Worm (Caenorhabditis elegans) whole organism, young adult: ENCODE results near the gene mai-2.

Experiments used
- B0035.1 ChIP-seq: sonication (generic microtip); optimal IDR thresholded peaks from 2 replicates; lab custom pipeline; 2016; ENCODE audit warnings: missing genetic modification characterization, mild to moderate bottlenecking, missing compliant biosample characterization, missing genotype, missing genetic modification reagents
- C06A6.2 ChIP-seq: fragments of 200-800 bp; sonication (Bioruptor generic); conservative IDR thresholded peaks from 2 replicates; pipeline ENCODE4 v1.3.6; 2022; ENCODE audit warnings: missing genetic modification characterization, missing compliant biosample characterization
- F10E7.11 ChIP-seq: sonication (generic microtip); optimal IDR thresholded peaks from 2 replicates; lab custom pipeline; 2017; ENCODE audit warnings: mild to moderate bottlenecking, missing genetic modification characterization, moderate library complexity, missing compliant biosample characterization
- F23B12.7 ChIP-seq: sonication (generic microtip); optimal IDR thresholded peaks from 2 replicates; lab custom pipeline; 2017; ENCODE audit warnings: missing genetic modification characterization, mild to moderate bottlenecking, missing compliant biosample characterization, antibody characterized with exemption, moderate library complexity; ENCODE audit not compliant: insufficient read depth
- F57A8.1 ChIP-seq: fragments of 200-800 bp; sonication (Bioruptor generic); optimal IDR thresholded peaks from 2 replicates; lab custom pipeline; 2018; ENCODE audit warnings: mild to moderate bottlenecking, missing genetic modification characterization, moderate library complexity, missing compliant biosample characterization
- T26A5.8 ChIP-seq: sonication (generic microtip); optimal IDR thresholded peaks from 2 replicates; lab custom pipeline; 2016; ENCODE audit warnings: missing genetic modification characterization, missing compliant biosample characterization
- Y53F4B.3 ChIP-seq: fragments of 200-800 bp; sonication (Bioruptor generic); IDR thresholded peaks from 2 replicates; pipeline ENCODE4 v1.3.6; 2022; ENCODE audit warnings: missing genetic modification reagents, missing genetic modification characterization, missing compliant biosample characterization
- Y79H2A.3 ChIP-seq: fragments of 200-800 bp; sonication (Bioruptor generic); conservative IDR thresholded peaks from 2 replicates; pipeline ENCODE4 v1.3.6; 2022; ENCODE audit warnings: missing genetic modification reagents, missing genetic modification characterization, missing compliant biosample characterization
- ZK185.1 ChIP-seq: sonication (generic microtip); optimal IDR thresholded peaks from 2 replicates; lab custom pipeline; 2016; ENCODE audit warnings: mild to moderate bottlenecking, missing genetic modification characterization, missing compliant biosample characterization; ENCODE audit not compliant: poor library complexity, severe bottlenecking
- atf-7 ChIP-seq: sonication (generic microtip); optimal IDR thresholded peaks from 2 replicates; lab custom pipeline; 2017; ENCODE audit warnings: mild to moderate bottlenecking, missing genetic modification characterization, missing compliant biosample characterization
- attf-5 ChIP-seq: fragments of 200-800 bp; sonication (Bioruptor generic); optimal IDR thresholded peaks from 2 replicates; lab custom pipeline; 2018; ENCODE audit warnings: mild to moderate bottlenecking, missing genetic modification characterization, missing compliant biosample characterization
- cebp-1 ChIP-seq, 2 experiments: fragments of 200-800 bp in 1 of 2; sonication (Bioruptor generic) in 1 of 2; sonication (generic microtip) in 1 of 2; IDR thresholded peaks in 1 of 2; optimal IDR thresholded peaks in 1 of 2; 2 replicates each; pipeline versions ENCODE4 v1.3.6 to Lab custom; 2017 to 2022; ENCODE audit warnings: missing compliant biosample characterization in 2 of 2, missing genetic modification characterization in 2 of 2, mild to moderate bottlenecking in 1 of 2, missing genetic modification reagents in 1 of 2, moderate library complexity in 1 of 2
- cebp-2 ChIP-seq: fragments of 200-800 bp; sonication (Bioruptor generic); IDR thresholded peaks from 2 replicates; pipeline ENCODE4 v1.3.6; 2022; ENCODE audit warnings: missing genetic modification characterization, missing compliant biosample characterization
- ceh-100 ChIP-seq: fragments of 200-800 bp; sonication (Bioruptor generic); IDR thresholded peaks from 2 replicates; pipeline ENCODE4 v1.3.6; 2022; ENCODE audit warnings: missing genetic modification reagents, missing genetic modification characterization, missing compliant biosample characterization
- dox-1 ChIP-seq: fragments of 200-800 bp; sonication (Bioruptor generic); IDR thresholded peaks from 2 replicates; pipeline ENCODE4 v1.3.6; 2022; ENCODE audit warnings: missing genetic modification reagents, missing genetic modification characterization, missing compliant biosample characterization
- dpl-1 ChIP-seq: fragments of 150-350 bp; optimal IDR thresholded peaks from 2 replicates; lab custom pipeline; 2014; ENCODE audit warnings: missing biosample characterization, missing genetic modification reagents, missing genetic modification characterization
- efl-1 ChIP-seq: fragments of 150-350 bp; optimal IDR thresholded peaks from 2 replicates; lab custom pipeline; 2014; ENCODE audit warnings: missing biosample characterization, missing genetic modification reagents, missing genetic modification characterization
- hlh-12 ChIP-seq: sonication (generic microtip); optimal IDR thresholded peaks from 2 replicates; lab custom pipeline; 2016; ENCODE audit warnings: missing genetic modification characterization, missing compliant biosample characterization
- hmg-1.2 ChIP-seq: fragments of 200-800 bp; sonication (Bioruptor generic); IDR thresholded peaks from 2 replicates; pipeline ENCODE4 v1.3.6; 2022; ENCODE audit warnings: missing genetic modification reagents, missing genetic modification characterization, missing compliant biosample characterization
- let-607 ChIP-seq, 2 experiments: fragments of 200-800 bp in 1 of 2; sonication (Bioruptor generic) in 1 of 2; sonication (generic microtip) in 1 of 2; optimal IDR thresholded peaks; 2 replicates each; lab custom pipeline; 2016 to 2018; ENCODE audit warnings: mild to moderate bottlenecking in 2 of 2, missing compliant biosample characterization in 2 of 2, missing genetic modification characterization in 2 of 2, moderate library complexity in 2 of 2, missing genotype in 1 of 2
- lin-54 ChIP-seq: fragments of 200-800 bp; sonication (Bioruptor generic); optimal IDR thresholded peaks from 2 replicates; lab custom pipeline; 2018; ENCODE audit warnings: mild to moderate bottlenecking, missing genetic modification characterization, missing compliant biosample characterization
- lsl-1 ChIP-seq: fragments of 200-800 bp; sonication (Bioruptor generic); optimal IDR thresholded peaks from 2 replicates; lab custom pipeline; 2018; ENCODE audit warnings: mild to moderate bottlenecking, missing genetic modification characterization, moderate library complexity, missing compliant biosample characterization
- mcd-1 ChIP-seq: fragments of 200-800 bp; sonication (Bioruptor generic); IDR thresholded peaks from 2 replicates; pipeline ENCODE4 v1.3.6; 2022; ENCODE audit warnings: missing genetic modification reagents, missing genetic modification characterization, missing compliant biosample characterization
- mes-4 ChIP-seq: sonication (generic microtip); optimal IDR thresholded peaks from 2 replicates; lab custom pipeline; 2016; ENCODE audit warnings: missing genotype, missing genetic modification characterization, missing compliant biosample characterization
- mxl-1 ChIP-seq: sonication (generic microtip); optimal IDR thresholded peaks from 2 replicates; lab custom pipeline; 2016; ENCODE audit warnings: missing genetic modification characterization, missing compliant biosample characterization
- nhr-27 ChIP-seq: fragments of 200-800 bp; sonication (Bioruptor generic); optimal IDR thresholded peaks from 2 replicates; lab custom pipeline; 2018; ENCODE audit warnings: mild to moderate bottlenecking, missing genetic modification characterization, moderate library complexity, missing compliant biosample characterization
- pha-4 ChIP-seq: fragments of 150-350 bp; sonication (generic microtip); optimal IDR thresholded peaks from 2 replicates; lab custom pipeline; 2014; ENCODE audit warnings: missing biosample characterization, missing genetic modification reagents, missing genetic modification characterization
- rec-8 ChIP-seq, 2 experiments: sonication (generic microtip); optimal IDR thresholded peaks; 2 replicates each; lab custom pipeline; 2016; ENCODE audit warnings: mild to moderate bottlenecking in 2 of 2, missing genetic modification characterization in 2 of 2, missing genetic modification reagents in 2 of 2, missing genotype in 2 of 2, missing biosample characterization in 1 of 2, missing compliant biosample characterization in 1 of 2, moderate library complexity in 1 of 2
- repo-1 ChIP-seq: sonication (generic microtip); optimal IDR thresholded peaks from 2 replicates; lab custom pipeline; 2017; ENCODE audit warnings: mild to moderate bottlenecking, missing genetic modification characterization, missing compliant biosample characterization
- snpc-3.4 ChIP-seq: sonication (generic microtip); optimal IDR thresholded peaks from 2 replicates; lab custom pipeline; 2017; ENCODE audit warnings: missing genetic modification characterization, mild to moderate bottlenecking, missing compliant biosample characterization, antibody characterized with exemption, moderate library complexity, missing genotype, missing genetic modification reagents
- sptf-2 ChIP-seq: fragments of 200-800 bp; sonication (Bioruptor generic); optimal IDR thresholded peaks from 2 replicates; lab custom pipeline; 2018; ENCODE audit warnings: mild to moderate bottlenecking, missing genetic modification characterization, missing compliant biosample characterization
- tbp1 ChIP-seq: fragments of 200-800 bp; sonication (Bioruptor generic); optimal IDR thresholded peaks from 2 replicates; lab custom pipeline; 2018; ENCODE audit warnings: mild to moderate bottlenecking, missing genetic modification characterization, missing compliant biosample characterization
- ztf-25 ChIP-seq: fragments of 200-800 bp; sonication (Bioruptor generic); IDR thresholded peaks from 2 replicates; pipeline ENCODE4 v1.3.6; 2022; ENCODE audit warnings: missing genetic modification reagents, missing genetic modification characterization, missing compliant biosample characterization
- ztf-3 ChIP-seq: fragments of 200-800 bp; sonication (Bioruptor generic); optimal IDR thresholded peaks from 2 replicates; lab custom pipeline; 2018; ENCODE audit warnings: mild to moderate bottlenecking, missing genetic modification characterization, missing compliant biosample characterization
- ztf-6 ChIP-seq: fragments of 200-800 bp; sonication (Bioruptor generic); IDR thresholded peaks from 2 replicates; pipeline ENCODE4 v1.3.6; 2022; ENCODE audit warnings: missing genetic modification reagents, missing genetic modification characterization, missing compliant biosample characterization

mai-2 gene

ce11 chrIV:3399015-3399722, 13.5 kb downstream of the mai-2 start, which contains the start of the genes dyf-3 and pdhb-1:
Gene dyf-3 (minus strand): TSS chrIV:3399231.
Gene pdhb-1 (plus strand): TSS chrIV:3399672.
- TF ChIP-seq Y53F4B.3 (no peak), mcd-1 (GFP tag; lab: Robert Waterston, UW) (peak; percentile 65), hmg-1.2 (GFP tag; lab: Robert Waterston, UW) (peak; percentile 25; the same call in 1 of the 2 replicates), mes-4 (tag; lab: Kevin White, UChicago) (no peak), ceh-100 (GFP tag; lab: Robert Waterston, UW) (no peak), dpl-1 (peak; percentile 25), mxl-1 (tag; lab: Kevin White, UChicago) (no peak), dox-1 (GFP tag; lab: Robert Waterston, UW) (peak; percentile 56; the same call in 1 of the 2 replicates), ZK185.1 (no peak), lsl-1 (GFP tag; lab: Kevin White, UChicago) (peak; percentile 78), efl-1 (GFP tag; lab: Kevin White, UChicago) (peak; percentile 34), B0035.1 (tag; lab: Kevin White, UChicago) (no peak), atf-7 (no peak), hlh-12 (tag; lab: Kevin White, UChicago) (no peak), cebp-1 (GFP tag; IDR thresholded peaks at IDR 0.05; lab: Robert Waterston, UW) (no peak), cebp-1 (tag; optimal IDR thresholded peaks at IDR 0.05; lab: Kevin White, UChicago) (peak; percentile 8), T26A5.8 (tag; lab: Kevin White, UChicago) (no peak), ztf-25 (GFP tag; lab: Robert Waterston, UW) (no peak), attf-5 (GFP tag; lab: Kevin White, UChicago) (no peak), cebp-2 (GFP tag; lab: Robert Waterston, UW) (no peak), ztf-3 (GFP tag; lab: Kevin White, UChicago) (no peak), tbp1 (GFP tag; lab: Kevin White, UChicago) (peak; percentile 10)
- TF ChIP-seq, all 124 proteins: peak for 8

- no peak for TF ChIP-seq C06A6.2 (GFP tag; lab: Robert Waterston, UW)
- no peak for TF ChIP-seq sptf-2 (GFP tag; lab: Kevin White, UChicago)
- TF ChIP-seq lin-54 (GFP tag; lab: Kevin White, UChicago), result no peak
These were observed 15.2 kb downstream of the mai-2 start for ce11 chrIV:3400941-3401340.

- TF ChIP-seq nhr-27 (tag; lab: Kevin White, UChicago) (no peak), F57A8.1 (GFP tag; lab: Kevin White, UChicago) (no peak), rec-8 (tag; optimal IDR thresholded peaks at IDR 0.05; lab: Kevin White, UChicago) (no peak), let-607 (tag; optimal IDR thresholded peaks at IDR 0.05; lab: Kevin White, UChicago) (no peak), F10E7.11 (no peak), C06A6.2 (GFP tag; lab: Robert Waterston, UW) (no peak), Y53F4B.3 (no peak), mxl-1 (tag; lab: Kevin White, UChicago) (no peak), ztf-6 (GFP tag; lab: Robert Waterston, UW) (no peak), repo-1 (tag; lab: Kevin White, UChicago) (no peak), snpc-3.4 (no peak), hlh-12 (tag; lab: Kevin White, UChicago) (no peak), T26A5.8 (tag; lab: Kevin White, UChicago) (no peak), tbp1 (GFP tag; lab: Kevin White, UChicago) (no peak), Y79H2A.3 (GFP tag; lab: Robert Waterston, UW) (no peak), F23B12.7 (tag; lab: Kevin White, UChicago) (no peak), atf-7 (no peak), attf-5 (GFP tag; lab: Kevin White, UChicago) (no peak), pha-4 (tag; lab: Kevin White, UChicago) (no peak)
These were observed 29.7 kb downstream of the mai-2 start, which contains the start of gene lgc-9 for ce11 chrIV:3415383-3415782. Gene lgc-9 (plus strand): TSS chrIV:3415683.
